Fruit fly (Drosophila melanogaster): ENCODE results near the gene mus302.

The mus302 gene

dm6 chr3L:16796603-16797002 is 17.1 kb upstream of the mus302 start:
- TF ChIP-seq CG17806 (tag; optimal IDR thresholded peaks at IDR 0.05) (peak; percentile 71), CG10348 (GFP tag; IDR thresholded peaks at IDR 0.05) (no peak), CG9948 (tag; optimal IDR thresholded peaks at IDR 0.05) (peak; percentile 54), Pif1A (GFP tag; optimal IDR thresholded peaks at IDR 0.05) (no peak), CG8159 (tag; optimal IDR thresholded peaks at IDR 0.05) (peak; percentile 51), Pif1B (GFP tag; optimal IDR thresholded peaks at IDR 0.05) (no peak), D1 (tag; optimal IDR thresholded peaks at IDR 0.05) (no peak), Ets98B (GFP tag; IDR thresholded peaks at IDR 0.05) (peak; percentile 78), CG13204 (GFP tag; optimal IDR thresholded peaks at IDR 0.05) (no peak), CG14655 (GFP tag; optimal IDR thresholded peaks at IDR 0.05) (no peak), CG4496 (GFP tag; IDR thresholded peaks at IDR 0.05) (peak; percentile 61; the same call in 1 of the 3 replicates), CG32121 (GFP tag; IDR thresholded peaks at IDR 0.05) (peak; percentile 70), rn (GFP tag; IDR thresholded peaks at IDR 0.05) (no peak), gl (tag; optimal IDR thresholded peaks at IDR 0.05) (no peak), Snoo (tag; optimal IDR thresholded peaks at IDR 0.05) (no peak), CG12605 (GFP tag; IDR thresholded peaks at IDR 0.05) (peak; percentile 37; the same call in 1 of the 2 replicates), CG34367 (tag; optimal IDR thresholded peaks at IDR 0.05) (peak; percentile 43), CG8301 (tag; optimal IDR thresholded peaks at IDR 0.05) (no peak), fd96Ca (GFP tag; IDR thresholded peaks at IDR 0.05) (peak; percentile 38; the same call in 2 of the 3 replicates), CG15710 (tag; optimal IDR thresholded peaks at IDR 0.05) (peak; percentile 72), EcR (GFP tag; optimal IDR thresholded peaks at IDR 0.05) (peak; percentile 78)

dm6 chr3L:16786728-16787127 is 7.2 kb upstream of the mus302 start, which contains the start of gene eIF3e:
Gene eIF3e (minus strand): TSS chr3L:16786941.
- no peak for TF ChIP-seq Snoo (tag; optimal IDR thresholded peaks at IDR 0.05)
- TF ChIP-seq CG12605 (GFP tag; IDR thresholded peaks at IDR 0.05) = 0 out of 2 replicates have a peak, but pooled peaks have one; percentile 14

dm6 chr3L:16782789-16783188 is 3.3 kb upstream of the mus302 start, which contains the start of gene CG9706:
Gene CG9706 (plus strand): TSS chr3L:16783010.
- TF ChIP-seq CG12605 (GFP tag; IDR thresholded peaks at IDR 0.05) (no peak), CG15710 (tag; optimal IDR thresholded peaks at IDR 0.05) (no peak), gl (tag; optimal IDR thresholded peaks at IDR 0.05) (no peak), CG9948 (tag; optimal IDR thresholded peaks at IDR 0.05) (no peak), CG8159 (tag; optimal IDR thresholded peaks at IDR 0.05) (no peak), Pif1A (GFP tag; optimal IDR thresholded peaks at IDR 0.05) (no peak), CG13204 (GFP tag; optimal IDR thresholded peaks at IDR 0.05) (no peak), fd96Ca (GFP tag; IDR thresholded peaks at IDR 0.05) (no peak), CG34367 (tag; optimal IDR thresholded peaks at IDR 0.05) (no peak), Ets98B (GFP tag; IDR thresholded peaks at IDR 0.05) (no peak), CG17806 (tag; optimal IDR thresholded peaks at IDR 0.05) (no peak), CG10348 (GFP tag; IDR thresholded peaks at IDR 0.05) (no peak), Snoo (tag; optimal IDR thresholded peaks at IDR 0.05) (no peak), EcR (GFP tag; optimal IDR thresholded peaks at IDR 0.05) (no peak), CG32121 (GFP tag; IDR thresholded peaks at IDR 0.05) (no peak), Pif1B (GFP tag; optimal IDR thresholded peaks at IDR 0.05) (no peak), rn (GFP tag; IDR thresholded peaks at IDR 0.05) (no peak), CG4496 (GFP tag; IDR thresholded peaks at IDR 0.05) (no peak), CG8301 (tag; optimal IDR thresholded peaks at IDR 0.05) (no peak), D1 (tag; optimal IDR thresholded peaks at IDR 0.05) (no peak)

dm6 chr3L:16782218-16782763 is 2.8 kb upstream of the mus302 start:
- TF ChIP-seq gl (tag; optimal IDR thresholded peaks at IDR 0.05) = peak; percentile 67
- TF ChIP-seq CG10348 (GFP tag; IDR thresholded peaks at IDR 0.05) = no peak
- TF ChIP-seq D1 (tag; optimal IDR thresholded peaks at IDR 0.05) = no peak
- peak; percentile 81 for TF ChIP-seq CG8159 (tag; optimal IDR thresholded peaks at IDR 0.05)
- peak; percentile 68; the same call in 1 of the 2 replicates for TF ChIP-seq CG12605 (GFP tag; IDR thresholded peaks at IDR 0.05)
- TF ChIP-seq CG34367 (tag; optimal IDR thresholded peaks at IDR 0.05) = peak; percentile 64
- TF ChIP-seq CG9948 (tag; optimal IDR thresholded peaks at IDR 0.05) = peak; percentile 77
- TF ChIP-seq CG13204 (GFP tag; optimal IDR thresholded peaks at IDR 0.05) = no peak
- TF ChIP-seq Pif1A (GFP tag; optimal IDR thresholded peaks at IDR 0.05) = no peak
- TF ChIP-seq CG17806 (tag; optimal IDR thresholded peaks at IDR 0.05) = peak; percentile 80
- TF ChIP-seq CG15710 (tag; optimal IDR thresholded peaks at IDR 0.05) = peak; percentile 74
- no peak for TF ChIP-seq Pif1B (GFP tag; optimal IDR thresholded peaks at IDR 0.05)
- TF ChIP-seq CG4496 (GFP tag; IDR thresholded peaks at IDR 0.05) = peak; percentile 83
- TF ChIP-seq fd96Ca (GFP tag; IDR thresholded peaks at IDR 0.05) = peak; percentile 57; the same call in 2 of the 3 replicates
- TF ChIP-seq CG32121 (GFP tag; IDR thresholded peaks at IDR 0.05) = peak; percentile 74
- peak; percentile 75 for TF ChIP-seq Snoo (tag; optimal IDR thresholded peaks at IDR 0.05)
- TF ChIP-seq Ets98B (GFP tag; IDR thresholded peaks at IDR 0.05) = peak; percentile 78

dm6 chr3L:16780317-16780716 is 781 bp upstream of the mus302 start:
- TF ChIP-seq Ets98B (GFP tag; IDR thresholded peaks at IDR 0.05) (no peak), EcR (GFP tag; optimal IDR thresholded peaks at IDR 0.05) (peak; percentile 96)

- TF ChIP-seq CG9948 (tag; optimal IDR thresholded peaks at IDR 0.05) = no peak
- no peak for TF ChIP-seq Pif1A (GFP tag; optimal IDR thresholded peaks at IDR 0.05)
- no peak for TF ChIP-seq fd96Ca (GFP tag; IDR thresholded peaks at IDR 0.05)
- TF ChIP-seq CG34367 (tag; optimal IDR thresholded peaks at IDR 0.05) = no peak
- no peak for TF ChIP-seq CG14655 (GFP tag; optimal IDR thresholded peaks at IDR 0.05)
- TF ChIP-seq CG10348 (GFP tag; IDR thresholded peaks at IDR 0.05) = no peak
- no peak for TF ChIP-seq CG17806 (tag; optimal IDR thresholded peaks at IDR 0.05)
- TF ChIP-seq Snoo (tag; optimal IDR thresholded peaks at IDR 0.05) = no peak
- TF ChIP-seq CG13204 (GFP tag; optimal IDR thresholded peaks at IDR 0.05) = no peak
- TF ChIP-seq D1 (tag; optimal IDR thresholded peaks at IDR 0.05) = no peak
Observed at dm6 chr3L:16772755-16773523, 6.6 kb downstream of the mus302 start.

Measured in whole organism, pupa.